Fruit fly (Drosophila melanogaster) whole organism, embryonic: Measurements from ENCODE around the gene CG17768.
A peak's percentile ranks its signal among the peaks of the same experiment; 100 is the strongest.

Experiments
- Aef1 ChIP-seq: fragments of 200-800 bp; sonication (Bioruptor generic); IDR thresholded peaks from 3 replicates; pipeline ENCODE4 v1.3.6; 2022; ENCODE audit warnings: missing biosample characterization, missing genetic modification characterization
- B-H2 ChIP-seq: fragments of 200-800 bp; sonication (Bioruptor generic); optimal IDR thresholded peaks from 2 replicates; lab custom pipeline; 2018; ENCODE audit warnings: missing biosample characterization, mild to moderate bottlenecking, missing genetic modification characterization
- Bteb2 ChIP-seq: fragments of 200-800 bp; sonication (Bioruptor generic); optimal IDR thresholded peaks from 2 replicates; lab custom pipeline; 2016; ENCODE audit warnings: missing biosample characterization, missing genetic modification characterization
- C15 ChIP-seq: fragments of 200-800 bp; sonication (Bioruptor generic); IDR thresholded peaks from 3 replicates; pipeline ENCODE4 v1.3.6; 2022; ENCODE audit warnings: missing biosample characterization, missing genetic modification characterization
- CG11695 ChIP-seq: fragments of 200-800 bp; sonication (Bioruptor generic); IDR thresholded peaks from 3 replicates; pipeline ENCODE4 v1.3.6; 2022; ENCODE audit warnings: missing biosample characterization, missing genetic modification characterization
- CG14860 ChIP-seq: fragments of 200-800 bp; sonication (Bioruptor generic); IDR thresholded peaks from 3 replicates; pipeline ENCODE4 v1.3.6; 2022; ENCODE audit warnings: missing biosample characterization, missing genetic modification characterization; ENCODE audit not compliant: partially characterized antibody
- CG16863 ChIP-seq: fragments of 200-800 bp; sonication (Bioruptor generic); optimal IDR thresholded peaks from 3 replicates; lab custom pipeline; 2016; ENCODE audit warnings: missing biosample characterization, missing genetic modification characterization
- CG17568 ChIP-seq: fragments of 200-800 bp; sonication (Bioruptor generic); optimal IDR thresholded peaks from 2 replicates; lab custom pipeline; 2018; ENCODE audit warnings: missing biosample characterization, mild to moderate bottlenecking, missing genetic modification characterization, moderate library complexity
- CG2889 ChIP-seq: fragments of 200-800 bp; sonication (Bioruptor generic); IDR thresholded peaks from 3 replicates; pipeline ENCODE4 v1.3.6; 2022; ENCODE audit warnings: missing biosample characterization, missing genetic modification characterization
- CG34376 ChIP-seq: fragments of 200-800 bp; sonication (Bioruptor generic); optimal IDR thresholded peaks from 2 replicates; lab custom pipeline; 2018; ENCODE audit warnings: missing biosample characterization, mild to moderate bottlenecking, missing genetic modification characterization
- CG42726 ChIP-seq: fragments of 200-800 bp; sonication (Bioruptor generic); IDR thresholded peaks from 2 replicates; pipeline ENCODE4 v1.3.6; 2022; ENCODE audit warnings: missing biosample characterization, missing genetic modification characterization; ENCODE audit not compliant: partially characterized antibody
- CG4617 ChIP-seq: fragments of 200-800 bp; sonication (Bioruptor generic); optimal IDR thresholded peaks from 3 replicates; lab custom pipeline; 2016; ENCODE audit warnings: missing biosample characterization, missing genetic modification characterization, borderline replicate concordance
- CG4854 ChIP-seq: fragments of 200-800 bp; sonication (Bioruptor generic); optimal IDR thresholded peaks from 2 replicates; lab custom pipeline; 2016; ENCODE audit warnings: missing biosample characterization, missing genetic modification characterization, inconsistent platforms
- CG7786 ChIP-seq: fragments of 200-800 bp; sonication (Bioruptor generic); optimal IDR thresholded peaks from 2 replicates; lab custom pipeline; 2016; ENCODE audit warnings: missing biosample characterization, missing genetic modification characterization
- CG8089 ChIP-seq: fragments of 200-800 bp; sonication (Bioruptor generic); optimal IDR thresholded peaks from 3 replicates; lab custom pipeline; 2016; ENCODE audit warnings: missing biosample characterization, missing genetic modification characterization
- CG9437 ChIP-seq: fragments of 200-800 bp; sonication (Bioruptor generic); optimal IDR thresholded peaks from 2 replicates; lab custom pipeline; 2018; ENCODE audit warnings: missing biosample characterization, mild to moderate bottlenecking, missing genetic modification characterization
- Elba2 ChIP-seq: fragments of 200-800 bp; sonication (Bioruptor generic); optimal IDR thresholded peaks from 3 replicates; lab custom pipeline; 2016; ENCODE audit warnings: missing biosample characterization, missing genetic modification characterization
- Ets65A ChIP-seq: fragments of 200-800 bp; sonication (Bioruptor generic); peaks from one replicate; lab custom pipeline; 2016; ENCODE audit warnings: missing biosample characterization, missing genetic modification characterization
- H2.0 ChIP-seq: fragments of 200-800 bp; sonication (Bioruptor generic); IDR thresholded peaks from 2 replicates; pipeline ENCODE4 v1.3.6; 2022; ENCODE audit warnings: missing biosample characterization, missing genetic modification characterization
- HLH3B ChIP-seq: fragments of 200-800 bp; sonication (Bioruptor generic); IDR thresholded peaks from 2 replicates; pipeline ENCODE4 v1.3.6; 2022; ENCODE audit warnings: missing biosample characterization, missing genetic modification characterization
- HLH54F ChIP-seq: fragments of 200-800 bp; sonication (Bioruptor generic); optimal IDR thresholded peaks from 3 replicates; lab custom pipeline; 2016; ENCODE audit warnings: missing biosample characterization, missing genetic modification characterization
- HmgZ ChIP-seq: fragments of 200-800 bp; sonication (Bioruptor generic); optimal IDR thresholded peaks from 2 replicates; lab custom pipeline; 2018; ENCODE audit warnings: missing biosample characterization, mild to moderate bottlenecking, missing genetic modification characterization
- Hr3 ChIP-seq: fragments of 200-800 bp; sonication (Bioruptor generic); optimal IDR thresholded peaks from 3 replicates; lab custom pipeline; 2016; ENCODE audit warnings: missing biosample characterization, missing genetic modification characterization
- MBD-R2 ChIP-seq: fragments of 200-800 bp; sonication (Bioruptor generic); IDR thresholded peaks from 2 replicates; pipeline ENCODE4 v1.3.6; 2022; ENCODE audit warnings: missing biosample characterization, missing genetic modification characterization
- NK7.1 ChIP-seq: fragments of 200-800 bp; sonication (Bioruptor generic); optimal IDR thresholded peaks from 3 replicates; lab custom pipeline; 2016; ENCODE audit warnings: missing biosample characterization, missing genetic modification characterization
- Nf-YC ChIP-seq: fragments of 200-800 bp; optimal IDR thresholded peaks from 3 replicates; lab custom pipeline; 2019; ENCODE audit warnings: missing biosample characterization, mild to moderate bottlenecking, missing genetic modification characterization, moderate library complexity
- Stat92E ChIP-seq, 3 experiments: fragments of >200 bp in 2 of 3; fragments of 200-800 bp in 1 of 3; sonication (Bioruptor generic) in 1 of 3; optimal IDR thresholded peaks; 2 replicates each; lab custom pipeline; 2017 to 2019; ENCODE audit warnings: missing biosample characterization in 3 of 3, missing genetic modification characterization in 3 of 3, mild to moderate bottlenecking in 1 of 3, moderate library complexity in 1 of 3
- Trl ChIP-seq, 3 experiments: fragments of >200 bp in 2 of 3; fragments of 200-800 bp in 1 of 3; sonication (Bioruptor generic) in 1 of 3; optimal IDR thresholded peaks; 2 replicates in 1 of 3; 3 replicates in 2 of 3; lab custom pipeline; 2016 to 2017; ENCODE audit warnings: missing biosample characterization in 1 of 3, missing genetic modification characterization in 1 of 3
- ash1 ChIP-seq: fragments of 200-800 bp; sonication (Bioruptor generic); optimal IDR thresholded peaks from 2 replicates; lab custom pipeline; 2018; ENCODE audit warnings: missing biosample characterization, mild to moderate bottlenecking, missing genetic modification characterization
- caup ChIP-seq: fragments of 200-800 bp; sonication (Bioruptor generic); optimal IDR thresholded peaks from 3 replicates; lab custom pipeline; 2017; ENCODE audit warnings: missing biosample characterization, mild to moderate bottlenecking, missing genetic modification characterization, moderate library complexity; ENCODE audit not compliant: severe bottlenecking
- dpn ChIP-seq, 2 experiments: fragments of 200-800 bp; sonication (Bioruptor generic); optimal IDR thresholded peaks; 3 replicates each; lab custom pipeline; 2016; ENCODE audit warnings: missing biosample characterization in 2 of 2, missing genetic modification characterization in 2 of 2
- emc ChIP-seq: fragments of 200-800 bp; sonication (Bioruptor generic); optimal IDR thresholded peaks from 2 replicates; lab custom pipeline; 2016; ENCODE audit warnings: missing biosample characterization, missing genetic modification characterization
- ems ChIP-seq: fragments of 200-800 bp; sonication (Bioruptor generic); optimal IDR thresholded peaks from 3 replicates; lab custom pipeline; 2016; ENCODE audit warnings: missing biosample characterization, missing genetic modification characterization
- en ChIP-seq: fragments of 200-800 bp; sonication (Bioruptor generic); optimal IDR thresholded peaks from 2 replicates; lab custom pipeline; 2016; ENCODE audit warnings: missing biosample characterization, missing genetic modification characterization
- esg ChIP-seq: fragments of 200-800 bp; sonication (Bioruptor generic); conservative IDR thresholded peaks from 2 replicates; pipeline ENCODE4 v1.3.6; 2022; ENCODE audit warnings: missing biosample characterization, missing genetic modification characterization
- fru ChIP-seq: fragments of >200 bp; optimal IDR thresholded peaks from 2 replicates; lab custom pipeline; 2017
- ftz-f1 ChIP-seq: fragments of 200-800 bp; sonication (Bioruptor generic); optimal IDR thresholded peaks from 2 replicates; lab custom pipeline; 2016; ENCODE audit warnings: missing biosample characterization, missing genetic modification characterization
- grn ChIP-seq: fragments of 200-800 bp; sonication (Bioruptor generic); optimal IDR thresholded peaks from 3 replicates; lab custom pipeline; 2017; ENCODE audit warnings: missing biosample characterization, missing genetic modification characterization
- gt ChIP-seq: fragments of 200-800 bp; sonication (Bioruptor generic); IDR thresholded peaks from 2 replicates; pipeline ENCODE4 v1.3.6; 2022; ENCODE audit warnings: missing biosample characterization, missing genetic modification characterization
- lmd ChIP-seq: fragments of 200-800 bp; sonication (Bioruptor generic); IDR thresholded peaks from 2 replicates; pipeline ENCODE4 v1.3.6; 2022; ENCODE audit warnings: missing biosample characterization, missing genetic modification characterization
- mld ChIP-seq: fragments of 200-800 bp; sonication (Bioruptor generic); IDR thresholded peaks from 3 replicates; pipeline ENCODE4 v1.3.6; 2022; ENCODE audit warnings: missing biosample characterization, missing genetic modification characterization; ENCODE audit not compliant: partially characterized antibody
- pho ChIP-seq: fragments of 200-800 bp; sonication (Bioruptor generic); optimal IDR thresholded peaks from 2 replicates; lab custom pipeline; 2016; ENCODE audit warnings: missing biosample characterization, missing genetic modification characterization
- run ChIP-seq: fragments of 200-800 bp; sonication (Bioruptor generic); optimal IDR thresholded peaks from 3 replicates; lab custom pipeline; 2018; ENCODE audit warnings: missing biosample characterization, mild to moderate bottlenecking, missing genetic modification characterization
- slou ChIP-seq: fragments of 200-800 bp; sonication (Bioruptor generic); optimal IDR thresholded peaks from 3 replicates; lab custom pipeline; 2016; ENCODE audit warnings: missing biosample characterization, missing genetic modification characterization
- ssp ChIP-seq: fragments of 200-800 bp; sonication (Bioruptor generic); IDR thresholded peaks from 2 replicates; pipeline ENCODE4 v1.3.6; 2022; ENCODE audit warnings: missing biosample characterization, missing genetic modification characterization
- tll ChIP-seq, 2 experiments: fragments of 200-800 bp in 1 of 2; fragments of >200 bp in 1 of 2; sonication (Bioruptor generic) in 1 of 2; optimal IDR thresholded peaks; 2 replicates each; lab custom pipeline; 2017 to 2019; ENCODE audit warnings: missing biosample characterization in 2 of 2, missing genetic modification characterization in 2 of 2, mild to moderate bottlenecking in 1 of 2, moderate library complexity in 1 of 2
- tna ChIP-seq: fragments of 200-800 bp; sonication (Bioruptor generic); IDR thresholded peaks from 2 replicates; pipeline ENCODE4 v1.3.6; 2022; ENCODE audit warnings: missing biosample characterization, missing genetic modification characterization; ENCODE audit not compliant: partially characterized antibody
- tx ChIP-seq: fragments of 200-800 bp; sonication (Bioruptor generic); optimal IDR thresholded peaks from 2 replicates; lab custom pipeline; 2016; ENCODE audit warnings: missing biosample characterization, missing genetic modification characterization
- vfl ChIP-seq: fragments of 200-800 bp; sonication (Bioruptor generic); optimal IDR thresholded peaks from 2 replicates; lab custom pipeline; 2016; ENCODE audit warnings: missing biosample characterization, missing genetic modification characterization
- wdn ChIP-seq: fragments of 200-800 bp; sonication (Bioruptor generic); IDR thresholded peaks from 2 replicates; pipeline ENCODE4 v1.3.6; 2022; ENCODE audit warnings: missing biosample characterization, missing genetic modification characterization

CG17768 gene

dm6 chr2L:10408122-10408576 is 3.1 kb upstream of the CG17768 start, which contains the start of the genes Ip259 and RpS27A (continued):
- TF ChIP-seq caup (GFP tag; lab: Kevin White, UChicago) (peak; percentile 93), tna (no peak; the same call in 1 of the 2 replicates), gt (no peak), CG16863 (GFP tag; lab: Kevin White, UChicago) (peak; percentile 47), dpn (GFP tag; optimal IDR thresholded peaks at IDR 0.05; lab: Kevin White, UChicago) (peak; percentile 30 to 82), CG4617 (GFP tag; lab: Kevin White, UChicago) (peak; percentile 46), emc (GFP tag; lab: Kevin White, UChicago) (peak; percentile 74), ems (GFP tag; lab: Kevin White, UChicago) (peak; percentile 21), CG4854 (GFP tag; lab: Kevin White, UChicago) (peak; percentile 57), CG8089 (peak; percentile 85), ssp (GFP tag; lab: Robert Waterston, UW) (peak; percentile 96), C15 (peak; percentile 65; the same call in 2 of the 3 replicates), NK7.1 (peak; percentile 44), CG14860 (GFP tag; lab: Robert Waterston, UW) (no peak), H2.0 (peak; percentile 71), CG17568 (peak; percentile 64), HLH3B (GFP tag; lab: Robert Waterston, UW) (peak; percentile 73; the same call in 1 of the 2 replicates), HmgZ (tag; lab: Kevin White, UChicago) (peak; percentile 71), Nf-YC (tag; lab: Kevin White, UChicago) (peak; percentile 56), wdn (GFP tag; lab: Robert Waterston, UW) (peak; percentile 54; the same call in 1 of the 2 replicates), CG7786 (peak; percentile 60), Hr3 (peak; percentile 33), tll (GFP tag; optimal IDR thresholded peaks at IDR 0.05; lab: Kevin White, UChicago) (no peak), B-H2 (GFP tag; lab: Kevin White, UChicago) (peak; percentile 86), Stat92E (GFP tag; optimal IDR thresholded peaks at IDR 0.05; lab: Kevin White, UChicago) (peak in 1 of 3 experiments; percentile 65), en (peak; percentile 63), esg (GFP tag; lab: Robert Waterston, UW) (peak; percentile 31; the same call in 1 of the 2 replicates), Aef1 (GFP tag; lab: Robert Waterston, UW) (peak; percentile 54; the same call in 2 of the 3 replicates), tx (GFP tag; lab: Kevin White, UChicago) (no peak), Ets65A (GFP tag; lab: Kevin White, UChicago) (peak; percentile 98), CG2889 (peak; percentile 38; the same call in 1 of the 3 replicates), grn (GFP tag; lab: Kevin White, UChicago) (no peak), slou (peak; percentile 77), ftz-f1 (no peak), HLH54F (GFP tag; lab: Kevin White, UChicago) (peak; percentile 58), CG42726 (GFP tag; lab: Robert Waterston, UW) (peak; percentile 30; the same call in 1 of the 2 replicates), Elba2 (GFP tag; lab: Kevin White, UChicago) (no peak), Bteb2 (GFP tag; lab: Kevin White, UChicago) (peak; percentile 55), fru (lab: Kevin White, UChicago) (no peak), lmd (GFP tag; lab: Robert Waterston, UW) (peak; percentile 57), CG9437 (GFP tag; lab: Kevin White, UChicago) (peak; percentile 74), pho (GFP tag; lab: Kevin White, UChicago) (peak; percentile 50), MBD-R2 (GFP tag; lab: Robert Waterston, UW) (peak; percentile 48; the same call in 1 of the 2 replicates), CG34376 (GFP tag; lab: Kevin White, UChicago) (peak; percentile 90), ash1 (GFP tag; lab: Kevin White, UChicago) (no peak), CG11695 (peak; percentile 57; the same call in 2 of the 3 replicates), mld (GFP tag; lab: Robert Waterston, UW) (no peak), run (tag; lab: Kevin White, UChicago) (no peak), vfl (GFP tag; lab: Kevin White, UChicago) (peak; percentile 34), Trl (optimal IDR thresholded peaks at IDR 0.05; lab: Kevin White, UChicago) (no peak), Trl (GFP tag; optimal IDR thresholded peaks at IDR 0.05; lab: Kevin White, UChicago) (peak; percentile 78)
